Worm (Caenorhabditis elegans) whole organism, late embryonic: ENCODE results near the gene F28H7.3.

Source experiments
- C08G9.2 ChIP-seq: sonication (generic microtip); optimal IDR thresholded peaks from 2 replicates; lab custom pipeline; 2016; ENCODE audit warnings: mild to moderate bottlenecking, missing genetic modification characterization, moderate library complexity, missing compliant biosample characterization
- F13H6.1 ChIP-seq: sonication (generic microtip); optimal IDR thresholded peaks from 2 replicates; lab custom pipeline; 2016; ENCODE audit warnings: missing genetic modification characterization, missing compliant biosample characterization
- K09A11.1 ChIP-seq: sonication (generic microtip); optimal IDR thresholded peaks from 2 replicates; lab custom pipeline; 2017; ENCODE audit warnings: antibody characterized with exemption, mild to moderate bottlenecking, missing genetic modification characterization, missing compliant biosample characterization; ENCODE audit not compliant: insufficient read depth
- Y22D7AL.16 ChIP-seq: sonication (generic microtip); optimal IDR thresholded peaks from 2 replicates; lab custom pipeline; 2016; ENCODE audit warnings: missing genetic modification characterization, missing compliant biosample characterization
- ama-1 ChIP-seq: fragments of 150-350 bp; optimal IDR thresholded peaks from 2 replicates; lab custom pipeline; 2014
- ceh-14 ChIP-seq: sonication (generic microtip); optimal IDR thresholded peaks from 2 replicates; lab custom pipeline; 2016; ENCODE audit warnings: missing genotype, missing genetic modification characterization, missing compliant biosample characterization
- ceh-18 ChIP-seq: sonication (generic microtip); optimal IDR thresholded peaks from 2 replicates; lab custom pipeline; 2016; ENCODE audit warnings: missing genetic modification characterization, missing compliant biosample characterization
- ceh-19 ChIP-seq: fragments of 200-800 bp; sonication (Bioruptor generic); optimal IDR thresholded peaks from 2 replicates; lab custom pipeline; 2018; ENCODE audit warnings: mild to moderate bottlenecking, missing genetic modification characterization, missing compliant biosample characterization
- ceh-2 ChIP-seq: sonication (generic microtip); optimal IDR thresholded peaks from 2 replicates; lab custom pipeline; 2016; ENCODE audit warnings: missing genotype, missing genetic modification characterization, missing compliant biosample characterization
- ceh-24 ChIP-seq: sonication (generic microtip); optimal IDR thresholded peaks from 2 replicates; lab custom pipeline; 2016; ENCODE audit warnings: mild to moderate bottlenecking, missing genetic modification characterization, missing compliant biosample characterization
- ceh-31 ChIP-seq: sonication (generic microtip); optimal IDR thresholded peaks from 2 replicates; lab custom pipeline; 2016; ENCODE audit warnings: missing genetic modification characterization, missing compliant biosample characterization
- ceh-45 ChIP-seq: fragments of 200-800 bp; sonication (Bioruptor generic); IDR thresholded peaks from 2 replicates; pipeline ENCODE4 v1.3.6; 2022; ENCODE audit warnings: missing genetic modification reagents, missing genetic modification characterization, missing compliant biosample characterization
- ceh-48 ChIP-seq: sonication (generic microtip); optimal IDR thresholded peaks from 2 replicates; lab custom pipeline; 2016; ENCODE audit warnings: missing genetic modification characterization, inconsistent platforms, missing compliant biosample characterization
- ceh-9 ChIP-seq: sonication (generic microtip); optimal IDR thresholded peaks from 2 replicates; lab custom pipeline; 2016; ENCODE audit warnings: mild to moderate bottlenecking, missing genetic modification characterization, inconsistent platforms, missing compliant biosample characterization
- che-1 ChIP-seq: sonication (generic microtip); optimal IDR thresholded peaks from 2 replicates; lab custom pipeline; 2016; ENCODE audit warnings: mild to moderate bottlenecking, missing genetic modification characterization, missing compliant biosample characterization
- elt-2 ChIP-seq: sonication (generic microtip); optimal IDR thresholded peaks from 2 replicates; lab custom pipeline; 2016; ENCODE audit warnings: missing genetic modification reagents, missing genetic modification characterization, missing compliant biosample characterization
- elt-4 ChIP-seq: sonication (generic microtip); optimal IDR thresholded peaks from 2 replicates; lab custom pipeline; 2016; ENCODE audit warnings: missing genetic modification characterization, missing compliant biosample characterization
- eyg-1 ChIP-seq: sonication (generic microtip); optimal IDR thresholded peaks from 2 replicates; lab custom pipeline; 2016; ENCODE audit warnings: missing genotype, missing genetic modification characterization, missing compliant biosample characterization
- fax-1 ChIP-seq: sonication (generic microtip); optimal IDR thresholded peaks from 2 replicates; lab custom pipeline; 2016; ENCODE audit warnings: missing genotype, missing genetic modification characterization, missing compliant biosample characterization
- fkh-6 ChIP-seq: sonication (generic microtip); optimal IDR thresholded peaks from 2 replicates; lab custom pipeline; 2016; ENCODE audit warnings: missing genetic modification characterization, missing compliant biosample characterization
- hlh-15 ChIP-seq: sonication (generic microtip); optimal IDR thresholded peaks from 2 replicates; lab custom pipeline; 2016; ENCODE audit warnings: missing genetic modification characterization, missing compliant biosample characterization
- hlh-30 ChIP-seq: sonication (generic microtip); optimal IDR thresholded peaks from 2 replicates; lab custom pipeline; 2017; ENCODE audit warnings: antibody characterized with exemption, missing genetic modification characterization, missing compliant biosample characterization; ENCODE audit not compliant: insufficient read depth
- hlh-6 ChIP-seq: sonication (generic microtip); optimal IDR thresholded peaks from 2 replicates; lab custom pipeline; 2016; ENCODE audit warnings: missing genotype, missing genetic modification characterization, missing compliant biosample characterization
- hlh-8 ChIP-seq: sonication (generic microtip); optimal IDR thresholded peaks from 2 replicates; lab custom pipeline; 2016; ENCODE audit warnings: missing genotype, missing genetic modification characterization, missing compliant biosample characterization
- lim-6 ChIP-seq: sonication (generic microtip); optimal IDR thresholded peaks from 2 replicates; lab custom pipeline; 2016; ENCODE audit warnings: missing genetic modification characterization, missing compliant biosample characterization
- madf-2 ChIP-seq: sonication (generic microtip); optimal IDR thresholded peaks from 2 replicates; lab custom pipeline; 2017; ENCODE audit warnings: missing genetic modification characterization, missing compliant biosample characterization
- mec-3 ChIP-seq: sonication (generic microtip); optimal IDR thresholded peaks from 2 replicates; lab custom pipeline; 2016; ENCODE audit warnings: borderline replicate concordance, missing genetic modification characterization, missing compliant biosample characterization
- nfya-1 ChIP-seq: sonication (generic microtip); optimal IDR thresholded peaks from 2 replicates; lab custom pipeline; 2017; ENCODE audit warnings: missing genetic modification characterization, mild to moderate bottlenecking, missing compliant biosample characterization, antibody characterized with exemption, moderate library complexity
- nhr-11 ChIP-seq: fragments of 150-350 bp; optimal IDR thresholded peaks from 2 replicates; lab custom pipeline; 2014; ENCODE audit warnings: missing biosample characterization, missing genetic modification characterization
- nhr-232 ChIP-seq: sonication (generic microtip); optimal IDR thresholded peaks from 2 replicates; lab custom pipeline; 2016; ENCODE audit warnings: missing genetic modification characterization, missing compliant biosample characterization
- npax-4 ChIP-seq: sonication (generic microtip); optimal IDR thresholded peaks from 2 replicates; lab custom pipeline; 2016; ENCODE audit warnings: missing genetic modification characterization, missing compliant biosample characterization
- pat-9 ChIP-seq: fragments of 200-800 bp; sonication (Bioruptor generic); optimal IDR thresholded peaks from 2 replicates; lab custom pipeline; 2018; ENCODE audit warnings: mild to moderate bottlenecking, missing genetic modification characterization, moderate library complexity, missing compliant biosample characterization
- pax-1 ChIP-seq: fragments of 150-350 bp; optimal IDR thresholded peaks from 2 replicates; lab custom pipeline; 2014; ENCODE audit warnings: missing biosample characterization, missing genetic modification characterization
- pha-4 ChIP-seq: fragments of 150-350 bp; optimal IDR thresholded peaks from 2 replicates; lab custom pipeline; 2018; ENCODE audit warnings: missing biosample characterization, missing genetic modification reagents, missing genetic modification characterization
- pros-1 ChIP-seq: fragments of 150-350 bp; optimal IDR thresholded peaks from 2 replicates; lab custom pipeline; 2014; ENCODE audit warnings: missing biosample characterization, missing genetic modification reagents, missing genetic modification characterization
- syd-9 ChIP-seq: sonication (generic microtip); optimal IDR thresholded peaks from 2 replicates; lab custom pipeline; 2016; ENCODE audit warnings: mild to moderate bottlenecking, missing genetic modification characterization, moderate library complexity, missing compliant biosample characterization
- unc-86 ChIP-seq: sonication (generic microtip); optimal IDR thresholded peaks from 2 replicates; lab custom pipeline; 2016; ENCODE audit warnings: missing genetic modification characterization, missing compliant biosample characterization

The F28H7.3 gene

ce11 chrV:10714630-10715029, 36.0 kb downstream of the F28H7.3 start:
- TF ChIP-seq hlh-30 (tag; lab: Kevin White, UChicago) (no peak), hlh-15 (tag; lab: Kevin White, UChicago) (no peak), elt-4 (tag; lab: Kevin White, UChicago) (no peak), hlh-6 (tag; lab: Kevin White, UChicago) (no peak), pat-9 (tag; lab: Kevin White, UChicago) (no peak), madf-2 (tag; lab: Kevin White, UChicago) (no peak), pax-1 (tag; lab: Kevin White, UChicago) (no peak), ceh-9 (tag; lab: Kevin White, UChicago) (no peak), unc-86 (tag; lab: Kevin White, UChicago) (no peak), che-1 (tag; lab: Kevin White, UChicago) (no peak), ceh-24 (no peak), elt-2 (tag; lab: Kevin White, UChicago) (no peak)

ce11 chrV:10713704-10714239, 36.8 kb downstream of the F28H7.3 start:
- TF ChIP-seq pha-4 = no peak
- TF ChIP-seq eyg-1 = no peak
- TF ChIP-seq ceh-45 = no peak
- TF ChIP-seq nhr-11 (tag; lab: Kevin White, UChicago) = no peak
- no peak for TF ChIP-seq pros-1 (tag; lab: Kevin White, UChicago)
- no peak for TF ChIP-seq che-1 (tag; lab: Kevin White, UChicago)
- no peak for TF ChIP-seq hlh-8 (tag; lab: Kevin White, UChicago)
- TF ChIP-seq F13H6.1 = no peak
- no peak for TF ChIP-seq fkh-6 (tag; lab: Kevin White, UChicago)
- TF ChIP-seq ceh-31 (tag; lab: Kevin White, UChicago) = no peak
- no peak for TF ChIP-seq K09A11.1 (tag; lab: Kevin White, UChicago)
- no peak for TF ChIP-seq C08G9.2 (tag; lab: Kevin White, UChicago)
- no peak for TF ChIP-seq ceh-19 (GFP tag; lab: Kevin White, UChicago)
- TF ChIP-seq npax-4 = no peak
- no peak for TF ChIP-seq pax-1 (tag; lab: Kevin White, UChicago)
- TF ChIP-seq nfya-1 (tag; lab: Kevin White, UChicago) = no peak

DNA sequence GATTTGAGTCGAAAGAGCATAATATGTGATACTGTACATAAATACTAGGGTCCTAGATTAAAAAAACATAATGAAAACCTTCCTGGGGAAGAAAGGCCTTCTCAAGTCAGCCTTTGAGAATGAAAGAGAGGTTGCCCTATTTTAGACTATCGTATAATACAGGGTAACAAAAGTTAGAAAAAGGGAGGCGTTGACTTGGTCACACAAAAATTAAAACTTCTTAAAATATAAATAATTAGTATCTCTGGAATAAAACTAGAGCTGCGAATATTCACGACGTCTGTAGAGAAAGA, 38.0 kb downstream of the F28H7.3 start:
- TF ChIP-seq mec-3 (tag; lab: Kevin White, UChicago) = no peak
- no peak for TF ChIP-seq fax-1 (tag; lab: Kevin White, UChicago)
- TF ChIP-seq pha-4 = no peak
- no peak for TF ChIP-seq syd-9 (tag; lab: Kevin White, UChicago)
- TF ChIP-seq Y22D7AL.16 = no peak
- TF ChIP-seq ceh-9 (tag; lab: Kevin White, UChicago) = no peak
- no peak for TF ChIP-seq ama-1 (lab: Kevin White, UChicago)
- no peak for TF ChIP-seq nhr-232 (tag; lab: Kevin White, UChicago)
- TF ChIP-seq hlh-15 (tag; lab: Kevin White, UChicago) = no peak
- no peak for TF ChIP-seq pros-1 (tag; lab: Kevin White, UChicago)
- no peak for TF ChIP-seq npax-4
- no peak for TF ChIP-seq eyg-1
- no peak for TF ChIP-seq lim-6
- no peak for TF ChIP-seq ceh-14
- TF ChIP-seq ceh-45 = no peak
- no peak for TF ChIP-seq ceh-48 (tag; lab: Kevin White, UChicago)
- TF ChIP-seq ceh-2 (tag; lab: Kevin White, UChicago) = no peak
- no peak for TF ChIP-seq K09A11.1 (tag; lab: Kevin White, UChicago)

ce11 chrV:10711829-10712607, 38.6 kb downstream of the F28H7.3 start:
- TF ChIP-seq elt-2 (tag; lab: Kevin White, UChicago) (no peak), hlh-6 (tag; lab: Kevin White, UChicago) (no peak), ama-1 (lab: Kevin White, UChicago) (peak; percentile 45), ceh-18 (tag; lab: Kevin White, UChicago) (no peak)
